Worm (Caenorhabditis elegans) whole organism, L2 larva: Measurements from ENCODE around the gene fipr-17.

Experiments used
- Y55F3AM.14 ChIP-seq: fragments of 200-800 bp; sonication (Bioruptor generic); optimal IDR thresholded peaks from 2 replicates; lab custom pipeline; 2018; ENCODE audit warnings: mild to moderate bottlenecking, missing genetic modification characterization, missing compliant biosample characterization
- aly-2 ChIP-seq: fragments of 150-350 bp; optimal IDR thresholded peaks from 2 replicates; lab custom pipeline; 2014; ENCODE audit warnings: missing biosample characterization, missing genetic modification characterization
- ama-1 ChIP-seq: fragments of 150-350 bp; optimal IDR thresholded peaks from 2 replicates; lab custom pipeline; 2018; ENCODE audit warnings: inconsistent platforms
- elt-1 ChIP-seq: fragments of 150-350 bp; optimal IDR thresholded peaks from 2 replicates; lab custom pipeline; 2014; ENCODE audit warnings: missing biosample characterization, missing genetic modification characterization
- lsy-2 ChIP-seq, 2 experiments: fragments of 150-350 bp in 1 of 2; sonication (generic microtip) in 1 of 2; optimal IDR thresholded peaks; 2 replicates each; lab custom pipeline; 2014 to 2017; ENCODE audit warnings: missing biosample characterization in 2 of 2, missing genetic modification characterization in 2 of 2
- mdl-1 ChIP-seq, 2 experiments: fragments of 150-350 bp in 1 of 2; sonication (generic microtip) in 1 of 2; optimal IDR thresholded peaks; 2 replicates each; lab custom pipeline; 2017; ENCODE audit warnings: missing biosample characterization in 2 of 2, missing genetic modification characterization in 2 of 2
- nhr-11 ChIP-seq: fragments of 150-350 bp; optimal IDR thresholded peaks from 2 replicates; lab custom pipeline; 2014; ENCODE audit warnings: missing biosample characterization, missing genetic modification characterization
- skn-1 ChIP-seq: sonication (generic microtip); optimal IDR thresholded peaks from 2 replicates; lab custom pipeline; 2017; ENCODE audit warnings: missing biosample characterization, missing genetic modification characterization
- sma-3 ChIP-seq: sonication (generic microtip); optimal IDR thresholded peaks from 2 replicates; lab custom pipeline; 2016; ENCODE audit warnings: missing genetic modification reagents, missing genetic modification characterization, missing compliant biosample characterization
- unc-55 ChIP-seq: fragments of 150-350 bp; sonication (generic microtip); optimal IDR thresholded peaks from 3 replicates; lab custom pipeline; 2014; ENCODE audit warnings: missing biosample characterization, missing genetic modification reagents, missing genetic modification characterization
- unc-62 ChIP-seq: fragments of 150-350 bp; optimal IDR thresholded peaks from 2 replicates; lab custom pipeline; 2014; ENCODE audit warnings: missing biosample characterization, missing genetic modification reagents, missing genetic modification characterization
- zag-1 ChIP-seq: fragments of 150-350 bp; optimal IDR thresholded peaks from 2 replicates; lab custom pipeline; 2014; ENCODE audit warnings: missing biosample characterization, missing genetic modification characterization
- ztf-4 ChIP-seq: fragments of 150-350 bp; optimal IDR thresholded peaks from 2 replicates; lab custom pipeline; 2014; ENCODE audit warnings: missing biosample characterization, missing genetic modification characterization

DNA sequence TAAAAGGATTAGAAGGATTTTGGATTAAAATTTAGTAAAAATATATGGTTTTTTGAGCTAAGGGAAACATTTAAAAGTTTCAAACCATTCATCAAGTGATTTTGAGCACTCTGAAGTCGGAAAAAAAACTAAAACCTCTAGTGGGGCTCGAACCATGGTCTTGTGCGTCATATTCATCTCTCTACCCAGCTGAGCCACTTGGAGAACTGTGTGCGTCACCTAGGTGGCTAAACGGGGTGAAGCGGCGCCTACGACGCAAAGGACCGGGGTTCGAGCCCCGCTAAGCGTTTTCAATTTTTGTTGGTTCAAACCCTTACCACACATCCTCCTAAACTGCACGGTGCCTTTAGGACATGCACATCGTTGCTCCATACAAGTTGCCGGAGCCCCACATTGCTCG, 47.0 kb downstream of the fipr-17 start:
- no peak for TF ChIP-seq mdl-1 (tag; optimal IDR thresholded peaks at IDR 0.05; lab: Kevin White, UChicago)
- no peak for TF ChIP-seq nhr-11
- TF ChIP-seq ztf-4 (tag; lab: Kevin White, UChicago): no peak
- no peak for TF ChIP-seq skn-1 (tag; lab: Kevin White, UChicago)
- no peak for TF ChIP-seq unc-62 (GFP tag; lab: Kevin White, UChicago)
- TF ChIP-seq ama-1: no peak
- no peak for TF ChIP-seq elt-1 (tag; lab: Kevin White, UChicago)
- TF ChIP-seq unc-55 (GFP tag; lab: Kevin White, UChicago): no peak
- TF ChIP-seq lsy-2 (tag; optimal IDR thresholded peaks at IDR 0.05; lab: Kevin White, UChicago): no peak
- no peak for TF ChIP-seq aly-2 (tag; lab: Kevin White, UChicago)
- TF ChIP-seq Y55F3AM.14 (GFP tag; lab: Kevin White, UChicago): no peak
- no peak for TF ChIP-seq zag-1 (tag; lab: Kevin White, UChicago)
- TF ChIP-seq sma-3 (GFP tag; lab: Kevin White, UChicago): no peak
